Fruit fly (Drosophila melanogaster): ENCODE data around the gene Tm2.

Tm2 gene

dm6 chr3R:15356645-15357431 lies 46.8 kb downstream of the Tm2 start, which contains the start of the genes Atg4b and Hibch (continued):
- peak; percentile 64 for TF ChIP-seq CG18476 (GFP tag; optimal IDR thresholded peaks at IDR 0.05)
- TF ChIP-seq cwo (GFP tag; optimal IDR thresholded peaks at IDR 0.05) = peak; percentile 79
- 0 out of 2 replicates have a peak, but pooled peaks have one; percentile 25 for TF ChIP-seq Lim3 (GFP tag; IDR thresholded peaks at IDR 0.05)
- TF ChIP-seq Ada2b (GFP tag; IDR thresholded peaks at IDR 0.05) = peak; percentile 79
- TF ChIP-seq CG16863 (GFP tag; optimal IDR thresholded peaks at IDR 0.05) = peak; percentile 0
- TF ChIP-seq H2.0 (GFP tag; IDR thresholded peaks at IDR 0.05) = peak; percentile 60
- no peak for TF ChIP-seq tio (GFP tag; optimal IDR thresholded peaks at IDR 0.05)
- TF ChIP-seq Pdp1 (GFP tag; optimal IDR thresholded peaks at IDR 0.05) = peak; percentile 49 to 100
- peak; percentile 80 for TF ChIP-seq Aef1 (GFP tag; IDR thresholded peaks at IDR 0.05)
- peak; percentile 85 for TF ChIP-seq dysf (GFP tag; IDR thresholded peaks at IDR 0.05)
- no peak for TF ChIP-seq CG17568 (GFP tag; optimal IDR thresholded peaks at IDR 0.05)
- TF ChIP-seq ci (GFP tag; IDR thresholded peaks at IDR 0.05) = peak; percentile 74; the same call in 2 of the 3 replicates
- peak; percentile 76 for TF ChIP-seq CG8388 (GFP tag; optimal IDR thresholded peaks at IDR 0.05)
- TF ChIP-seq bcd (GFP tag; optimal IDR thresholded peaks at IDR 0.05) = peak; percentile 86
- TF ChIP-seq sisA (GFP tag; IDR thresholded peaks at IDR 0.05) = peak; percentile 84
- no peak for TF ChIP-seq mld (GFP tag; IDR thresholded peaks at IDR 0.05; ENCODE audit: partially characterized antibody)
- TF ChIP-seq sna (GFP tag; IDR thresholded peaks at IDR 0.05; ENCODE audit: partially characterized antibody) = no peak
- peak; percentile 47 for TF ChIP-seq pzg (GFP tag; optimal IDR thresholded peaks at IDR 0.05)
- peak; percentile 69; the same call in 2 of the 3 replicates for TF ChIP-seq croc (GFP tag; conservative IDR thresholded peaks at IDR 0.05)
- TF ChIP-seq usp (GFP tag; optimal IDR thresholded peaks at IDR 0.05) = no peak
- TF ChIP-seq CG17359 (tag; optimal IDR thresholded peaks at IDR 0.05) = peak; percentile 83
- TF ChIP-seq Bteb2 (GFP tag; optimal IDR thresholded peaks at IDR 0.05) = peak; percentile 16
- peak; percentile 76 for TF ChIP-seq esg (GFP tag; conservative IDR thresholded peaks at IDR 0.05)
- TF ChIP-seq dan (GFP tag; IDR thresholded peaks at IDR 0.05) = peak; percentile 57
- TF ChIP-seq Blimp-1 (GFP tag; optimal IDR thresholded peaks at IDR 0.05) = peak; percentile 76
- peak in 1 of 2 experiments; percentile 70 for TF ChIP-seq insv (GFP tag; optimal IDR thresholded peaks at IDR 0.05)
- TF ChIP-seq CG13624 (GFP tag; optimal IDR thresholded peaks at IDR 0.05) = peak; percentile 81
- TF ChIP-seq CG15479 (GFP tag; optimal IDR thresholded peaks at IDR 0.05) = peak; percentile 62
- TF ChIP-seq CG34376 (GFP tag; optimal IDR thresholded peaks at IDR 0.05) = peak; percentile 82
- TF ChIP-seq Ets97D (GFP tag; optimal IDR thresholded peaks at IDR 0.05) = peak; percentile 8
- peak; percentile 76 for TF ChIP-seq CG10654 (GFP tag; optimal IDR thresholded peaks at IDR 0.05)
- peak; percentile 87 for TF ChIP-seq CG7556 (GFP tag; optimal IDR thresholded peaks at IDR 0.05)
- TF ChIP-seq CG8924 (tag; optimal IDR thresholded peaks at IDR 0.05) = peak; percentile 91
- peak; percentile 84 for TF ChIP-seq Hr3 (GFP tag; optimal IDR thresholded peaks at IDR 0.05)
- TF ChIP-seq Lpt (GFP tag; optimal IDR thresholded peaks at IDR 0.05) = no peak
- peak; percentile 68 for TF ChIP-seq E2f1 (GFP tag; IDR thresholded peaks at IDR 0.05)
- peak; percentile 49 for TF ChIP-seq onecut (GFP tag; IDR thresholded peaks at IDR 0.05)
- peak; percentile 20 for TF ChIP-seq psq (GFP tag; optimal IDR thresholded peaks at IDR 0.05)
- TF ChIP-seq CG1233 (GFP tag; optimal IDR thresholded peaks at IDR 0.05) = peak; percentile 80
- TF ChIP-seq Taf1 (GFP tag; IDR thresholded peaks at IDR 0.05) = peak; percentile 61; the same call in 1 of the 2 replicates
- peak; percentile 43 for TF ChIP-seq CG12219 (GFP tag; optimal IDR thresholded peaks at IDR 0.05)
- TF ChIP-seq CG2889 (GFP tag; IDR thresholded peaks at IDR 0.05) = peak; percentile 60; the same call in 1 of the 3 replicates
- peak; percentile 69 for TF ChIP-seq CG14014 (GFP tag; IDR thresholded peaks at IDR 0.05)
- TF ChIP-seq CG9437 (GFP tag; optimal IDR thresholded peaks at IDR 0.05) = peak; percentile 72
- TF ChIP-seq CG6813 (GFP tag; optimal IDR thresholded peaks at IDR 0.05) = peak; percentile 54
- TF ChIP-seq tin (GFP tag; optimal IDR thresholded peaks at IDR 0.05) = peak; percentile 84
- TF ChIP-seq Atf-2 (GFP tag; optimal IDR thresholded peaks at IDR 0.05) = no peak
- TF ChIP-seq pfk (GFP tag; optimal IDR thresholded peaks at IDR 0.05) = peak; percentile 47
- TF ChIP-seq CG3838 (GFP tag; optimal IDR thresholded peaks at IDR 0.05) = no peak
